Fruit fly (Drosophila melanogaster): ENCODE results near the gene CG2991.

Gene CG2991

dm6 chr2L:2901445-2901844 lies 44.5 kb downstream of the CG2991 start (continued):
- no peak for TF ChIP-seq CG18764 (GFP tag; optimal IDR thresholded peaks at IDR 0.05)
- TF ChIP-seq Med (GFP tag): peak; percentile 46
- no peak for TF ChIP-seq CG16815 (GFP tag; optimal IDR thresholded peaks at IDR 0.05)
- peak; percentile 52 for TF ChIP-seq CG18599 (GFP tag; optimal IDR thresholded peaks at IDR 0.05)
- 0 out of 4 replicates have a peak, but pooled peaks have one; percentile 39 for TF ChIP-seq chinmo (GFP tag; IDR thresholded peaks at IDR 0.05; ENCODE audit: partially characterized antibody)
- no peak for TF ChIP-seq sens-2 (GFP tag; IDR thresholded peaks at IDR 0.05)
- no peak for TF ChIP-seq chn (GFP tag; optimal IDR thresholded peaks at IDR 0.05)
- TF ChIP-seq Jarid2 (GFP tag; optimal IDR thresholded peaks at IDR 0.05): no peak
- TF ChIP-seq hkb (optimal IDR thresholded peaks at IDR 0.05): no peak
- 0 out of 2 replicates have a peak, but pooled peaks have one; percentile 7 for TF ChIP-seq hkb (GFP tag; IDR thresholded peaks at IDR 0.05)
- TF ChIP-seq Rfx (GFP tag; IDR thresholded peaks at IDR 0.05): 0 out of 2 replicates have a peak, but pooled peaks have one; percentile 19
- no peak for TF ChIP-seq cato (GFP tag; optimal IDR thresholded peaks at IDR 0.05; ENCODE audit: borderline replicate concordance)
- TF ChIP-seq zfh1 (GFP tag; IDR thresholded peaks at IDR 0.05): no peak
- no peak for TF ChIP-seq al (GFP tag; IDR thresholded peaks at IDR 0.05)
- TF ChIP-seq lilli (GFP tag; optimal IDR thresholded peaks at IDR 0.05): peak; percentile 53
- TF ChIP-seq sens (GFP tag): peak; percentile 76
- no peak for TF ChIP-seq fd64A (GFP tag; optimal IDR thresholded peaks at IDR 0.05)
- no peak for TF ChIP-seq Hr3 (GFP tag; optimal IDR thresholded peaks at IDR 0.05)
- no peak for TF ChIP-seq BtbVII (GFP tag; optimal IDR thresholded peaks at IDR 0.05)
- no peak for TF ChIP-seq ftz-f1 (GFP tag; optimal IDR thresholded peaks at IDR 0.05)
- no peak for TF ChIP-seq CG6765 (GFP tag; optimal IDR thresholded peaks at IDR 0.05)
- no peak for TF ChIP-seq CG4360 (GFP tag; IDR thresholded peaks at IDR 0.05)
- peak; percentile 11 for TF ChIP-seq cwo (GFP tag; optimal IDR thresholded peaks at IDR 0.05)
- TF ChIP-seq CG7372 (GFP tag; IDR thresholded peaks at IDR 0.05): 0 out of 2 replicates have a peak, but pooled peaks have one; percentile 42
- TF ChIP-seq onecut (GFP tag; IDR thresholded peaks at IDR 0.05): no peak
- peak; percentile 20 for TF ChIP-seq lab (GFP tag; optimal IDR thresholded peaks at IDR 0.05)
- no peak for TF ChIP-seq tna (GFP tag; IDR thresholded peaks at IDR 0.05; ENCODE audit: partially characterized antibody)
- no peak for TF ChIP-seq Ets65A (GFP tag)
- TF ChIP-seq gcm2 (GFP tag; optimal IDR thresholded peaks at IDR 0.05): no peak
- no peak for TF ChIP-seq Vsx1 (GFP tag; optimal IDR thresholded peaks at IDR 0.05)
- TF ChIP-seq CG30403 (GFP tag; optimal IDR thresholded peaks at IDR 0.05): no peak
- TF ChIP-seq CTCF (GFP tag; optimal IDR thresholded peaks at IDR 0.05): no peak
- TF ChIP-seq sr (GFP tag; IDR thresholded peaks at IDR 0.05): no peak
- no peak for TF ChIP-seq Dref (GFP tag; IDR thresholded peaks at IDR 0.05)
- TF ChIP-seq Xbp1 (GFP tag; optimal IDR thresholded peaks at IDR 0.05): no peak
- peak; percentile 20 for TF ChIP-seq zf30C (GFP tag; optimal IDR thresholded peaks at IDR 0.05)
- TF ChIP-seq Tbp (GFP tag; optimal IDR thresholded peaks at IDR 0.05): no peak
- no peak for TF ChIP-seq gt (GFP tag; IDR thresholded peaks at IDR 0.05)
- no peak for TF ChIP-seq CG9609 (GFP tag; optimal IDR thresholded peaks at IDR 0.05)
- TF ChIP-seq CG42726 (GFP tag; IDR thresholded peaks at IDR 0.05; ENCODE audit: partially characterized antibody): no peak
- no peak for TF ChIP-seq Gug (GFP tag; IDR thresholded peaks at IDR 0.05)

dm6 chr2L:2903649-2904048 lies 46.7 kb downstream of the CG2991 start:
- TF ChIP-seq z (GFP tag; IDR thresholded peaks at IDR 0.05) (no peak), CG7271 (tag; optimal IDR thresholded peaks at IDR 0.05) (no peak), Deaf1 (tag; optimal IDR thresholded peaks at IDR 0.05) (peak; percentile 80), CG8281 (tag; optimal IDR thresholded peaks at IDR 0.05) (no peak), CG13894 (tag; optimal IDR thresholded peaks at IDR 0.05) (peak; percentile 57), maf-S (GFP tag; optimal IDR thresholded peaks at IDR 0.05) (no peak), CG14014 (GFP tag; IDR thresholded peaks at IDR 0.05) (no peak), abd-A (tag; optimal IDR thresholded peaks at IDR 0.05) (peak; percentile 28)

Data from whole organism, embryonic.